Fruit fly (Drosophila melanogaster) whole organism, embryonic: Measurements from ENCODE around the gene Myo95E.

ENCODE experiments used
- B-H2 ChIP-seq: fragments of 200-800 bp; sonication (Bioruptor generic); optimal IDR thresholded peaks from 2 replicates; lab custom pipeline; 2018; ENCODE audit warnings: missing biosample characterization, mild to moderate bottlenecking, missing genetic modification characterization
- BEAF-32 ChIP-seq: fragments of 200-800 bp; sonication (Bioruptor generic); optimal IDR thresholded peaks from 3 replicates; lab custom pipeline; 2017; ENCODE audit warnings: missing biosample characterization, missing genetic modification characterization, mild to moderate bottlenecking, moderate library complexity, missing genetic modification reagents
- Blimp-1 ChIP-seq: fragments of 200-800 bp; sonication (Bioruptor generic); optimal IDR thresholded peaks from 3 replicates; lab custom pipeline; 2018; ENCODE audit warnings: missing biosample characterization, missing genetic modification characterization, mild to moderate bottlenecking, moderate library complexity, missing genetic modification reagents
- CG10366 ChIP-seq: fragments of 200-800 bp; sonication (Bioruptor generic); IDR thresholded peaks from 2 replicates; pipeline ENCODE4 v1.3.6; 2022; ENCODE audit warnings: missing biosample characterization, missing genetic modification characterization
- CG12299 ChIP-seq: fragments of 200-800 bp; sonication (Bioruptor generic); optimal IDR thresholded peaks from 2 replicates; lab custom pipeline; 2018; ENCODE audit warnings: missing biosample characterization, mild to moderate bottlenecking, missing genetic modification characterization
- CG15269 ChIP-seq: fragments of 200-800 bp; sonication (Bioruptor generic); optimal IDR thresholded peaks from 2 replicates; lab custom pipeline; 2018; ENCODE audit warnings: missing biosample characterization, mild to moderate bottlenecking, missing genetic modification characterization, moderate library complexity
- CG15601 ChIP-seq: fragments of 200-800 bp; sonication (Bioruptor generic); optimal IDR thresholded peaks from 3 replicates; lab custom pipeline; 2019; ENCODE audit warnings: missing biosample characterization, mild to moderate bottlenecking, missing genetic modification characterization, moderate library complexity
- CG16813 ChIP-seq: fragments of 200-800 bp; sonication (Bioruptor generic); IDR thresholded peaks from 3 replicates; pipeline ENCODE4 v1.3.6; 2022; ENCODE audit warnings: missing biosample characterization, missing genetic modification characterization; ENCODE audit not compliant: partially characterized antibody
- CG17568 ChIP-seq: fragments of 200-800 bp; sonication (Bioruptor generic); optimal IDR thresholded peaks from 2 replicates; lab custom pipeline; 2018; ENCODE audit warnings: missing biosample characterization, mild to moderate bottlenecking, missing genetic modification characterization, moderate library complexity
- CG18011 ChIP-seq: fragments of 200-800 bp; sonication (Bioruptor generic); optimal IDR thresholded peaks from 2 replicates; lab custom pipeline; 2017; ENCODE audit warnings: missing biosample characterization, missing genetic modification characterization, mild to moderate bottlenecking, moderate library complexity, missing genotype
- CG18764 ChIP-seq: fragments of 200-800 bp; sonication (Bioruptor generic); optimal IDR thresholded peaks from 3 replicates; lab custom pipeline; 2016; ENCODE audit warnings: missing biosample characterization, missing genetic modification characterization
- CG2116 ChIP-seq: fragments of 200-800 bp; sonication (Bioruptor generic); optimal IDR thresholded peaks from 3 replicates; lab custom pipeline; 2018; ENCODE audit warnings: missing biosample characterization, mild to moderate bottlenecking, missing genetic modification characterization
- CG2129 ChIP-seq: fragments of 200-800 bp; sonication (Bioruptor generic); IDR thresholded peaks from 2 replicates; pipeline ENCODE4 v1.3.6; 2022; ENCODE audit warnings: missing biosample characterization, missing genetic modification characterization; ENCODE audit not compliant: partially characterized antibody
- CG3065 ChIP-seq: fragments of 200-800 bp; sonication (Bioruptor generic); optimal IDR thresholded peaks from 2 replicates; lab custom pipeline; 2016; ENCODE audit warnings: missing biosample characterization, missing genetic modification characterization
- CG31224 ChIP-seq: fragments of 200-800 bp; sonication (Bioruptor generic); IDR thresholded peaks from 2 replicates; pipeline ENCODE4 v1.3.6; 2022; ENCODE audit warnings: missing biosample characterization, missing genetic modification characterization
- CG31441 ChIP-seq: fragments of 200-800 bp; sonication (Bioruptor generic); IDR thresholded peaks from 2 replicates; pipeline ENCODE4 v1.3.6; 2022; ENCODE audit warnings: missing biosample characterization, missing genetic modification characterization
- CG33557 ChIP-seq: fragments of 200-800 bp; sonication (Bioruptor generic); optimal IDR thresholded peaks from 2 replicates; lab custom pipeline; 2019; ENCODE audit warnings: missing biosample characterization, mild to moderate bottlenecking, missing genetic modification characterization, moderate library complexity
- CG43689 ChIP-seq: fragments of 200-800 bp; sonication (Bioruptor generic); IDR thresholded peaks from 2 replicates; pipeline ENCODE4 v1.3.6; 2022; ENCODE audit warnings: missing biosample characterization, missing genetic modification characterization
- CG6689 ChIP-seq: fragments of 200-800 bp; sonication (Bioruptor generic); IDR thresholded peaks from 2 replicates; pipeline ENCODE4 v1.3.6; 2022; ENCODE audit warnings: missing biosample characterization, missing genetic modification characterization
- CG7372 ChIP-seq: fragments of 200-800 bp; sonication (Bioruptor generic); IDR thresholded peaks from 2 replicates; pipeline ENCODE4 v1.3.6; 2022; ENCODE audit warnings: missing biosample characterization, missing genetic modification characterization
- CG7987 ChIP-seq: fragments of 200-800 bp; sonication (Bioruptor generic); optimal IDR thresholded peaks from 2 replicates; lab custom pipeline; 2018; ENCODE audit warnings: missing biosample characterization, mild to moderate bottlenecking, missing genetic modification characterization, moderate library complexity
- CG8359 ChIP-seq: fragments of 200-800 bp; sonication (Bioruptor generic); optimal IDR thresholded peaks from 2 replicates; lab custom pipeline; 2017; ENCODE audit warnings: missing biosample characterization, mild to moderate bottlenecking, missing genetic modification characterization, borderline replicate concordance
- CG9727 ChIP-seq: fragments of 200-800 bp; sonication (Bioruptor generic); optimal IDR thresholded peaks from 3 replicates; lab custom pipeline; 2017; ENCODE audit warnings: missing biosample characterization, mild to moderate bottlenecking, missing genetic modification characterization
- Fer1 ChIP-seq: fragments of 200-800 bp; sonication (Bioruptor generic); optimal IDR thresholded peaks from 2 replicates; lab custom pipeline; 2017; ENCODE audit warnings: missing biosample characterization, mild to moderate bottlenecking, missing genetic modification characterization
- HHEX ChIP-seq: fragments of 200-800 bp; sonication (Bioruptor generic); optimal IDR thresholded peaks from 3 replicates; lab custom pipeline; 2017; ENCODE audit warnings: missing biosample characterization, mild to moderate bottlenecking, missing genetic modification characterization, missing genetic modification reagents
- MTF-1 ChIP-seq: fragments of 200-800 bp; sonication (Bioruptor generic); optimal IDR thresholded peaks from 2 replicates; lab custom pipeline; 2018; ENCODE audit warnings: missing biosample characterization, mild to moderate bottlenecking, missing genetic modification characterization, borderline replicate concordance
- Meics ChIP-seq: fragments of 200-800 bp; sonication (Bioruptor generic); optimal IDR thresholded peaks from 2 replicates; lab custom pipeline; 2017; ENCODE audit warnings: missing biosample characterization, mild to moderate bottlenecking, missing genetic modification characterization
- Sox102F ChIP-seq: fragments of 200-800 bp; sonication (Bioruptor generic); optimal IDR thresholded peaks from 2 replicates; lab custom pipeline; 2018; ENCODE audit warnings: missing biosample characterization, mild to moderate bottlenecking, missing genetic modification characterization, moderate library complexity
- TFAM ChIP-seq: fragments of 200-800 bp; sonication (Bioruptor generic); optimal IDR thresholded peaks from 2 replicates; lab custom pipeline; 2017; ENCODE audit warnings: missing biosample characterization, missing genetic modification characterization, inconsistent platforms
- Usf ChIP-seq: fragments of 200-800 bp; sonication (Bioruptor generic); optimal IDR thresholded peaks from 2 replicates; lab custom pipeline; 2017; ENCODE audit warnings: missing genotype, missing biosample characterization, missing genetic modification characterization
- al ChIP-seq: fragments of 200-800 bp; sonication (Bioruptor generic); IDR thresholded peaks from 2 replicates; pipeline ENCODE4 v1.3.6; 2022; ENCODE audit warnings: missing biosample characterization, missing genetic modification characterization
- bbx ChIP-seq: fragments of 200-800 bp; sonication (Bioruptor generic); IDR thresholded peaks from 2 replicates; pipeline ENCODE4 v1.3.6; 2022; ENCODE audit warnings: missing biosample characterization, missing genetic modification characterization; ENCODE audit not compliant: partially characterized antibody
- bsh ChIP-seq, 2 experiments: fragments of 200-800 bp; sonication (Bioruptor generic); optimal IDR thresholded peaks; 2 replicates each; lab custom pipeline; 2017 to 2018; ENCODE audit warnings: mild to moderate bottlenecking in 2 of 2, missing biosample characterization in 2 of 2, missing genetic modification characterization in 2 of 2, moderate library complexity in 1 of 2
- caup ChIP-seq: fragments of 200-800 bp; sonication (Bioruptor generic); optimal IDR thresholded peaks from 3 replicates; lab custom pipeline; 2017; ENCODE audit warnings: missing biosample characterization, mild to moderate bottlenecking, missing genetic modification characterization, moderate library complexity; ENCODE audit not compliant: severe bottlenecking
- croc ChIP-seq: fragments of 200-800 bp; sonication (Bioruptor generic); conservative IDR thresholded peaks from 3 replicates; pipeline ENCODE4 v1.3.6; 2022; ENCODE audit warnings: missing biosample characterization, missing genetic modification characterization
- esg ChIP-seq: fragments of 200-800 bp; sonication (Bioruptor generic); conservative IDR thresholded peaks from 2 replicates; pipeline ENCODE4 v1.3.6; 2022; ENCODE audit warnings: missing biosample characterization, missing genetic modification characterization
- eyg ChIP-seq: fragments of 200-800 bp; sonication (Bioruptor generic); optimal IDR thresholded peaks from 3 replicates; lab custom pipeline; 2016; ENCODE audit warnings: missing biosample characterization, missing genetic modification characterization
- fd3F ChIP-seq: fragments of 200-800 bp; sonication (Bioruptor generic); optimal IDR thresholded peaks from 2 replicates; lab custom pipeline; 2018; ENCODE audit warnings: missing biosample characterization, mild to moderate bottlenecking, missing genetic modification characterization, moderate library complexity
- grau ChIP-seq: fragments of 200-800 bp; optimal IDR thresholded peaks from 3 replicates; lab custom pipeline; 2019; ENCODE audit warnings: missing biosample characterization, mild to moderate bottlenecking, missing genetic modification characterization, moderate library complexity
- kah ChIP-seq: fragments of 200-800 bp; sonication (Bioruptor generic); optimal IDR thresholded peaks from 2 replicates; lab custom pipeline; 2018; ENCODE audit warnings: missing biosample characterization, mild to moderate bottlenecking, missing genetic modification characterization
- otp ChIP-seq: fragments of 200-800 bp; sonication (Bioruptor generic); IDR thresholded peaks from 3 replicates; pipeline ENCODE4, ENCODE4 v1.3.6; 2022; ENCODE audit warnings: missing biosample characterization, missing genetic modification characterization
- pros ChIP-seq: fragments of 200-800 bp; sonication (Bioruptor generic); optimal IDR thresholded peaks from 3 replicates; lab custom pipeline; 2019; ENCODE audit warnings: missing biosample characterization, mild to moderate bottlenecking, missing genetic modification characterization, moderate library complexity
- ranshi ChIP-seq: fragments of 200-800 bp; sonication (Bioruptor generic); IDR thresholded peaks from 2 replicates; pipeline ENCODE4 v1.3.6; 2022; ENCODE audit warnings: missing biosample characterization, missing genetic modification characterization
- sd ChIP-seq: fragments of 200-800 bp; sonication (Bioruptor generic); optimal IDR thresholded peaks from 3 replicates; lab custom pipeline; 2018; ENCODE audit warnings: missing biosample characterization, mild to moderate bottlenecking, missing genetic modification characterization, moderate library complexity
- tgo ChIP-seq: fragments of 200-800 bp; sonication (Bioruptor generic); IDR thresholded peaks from 3 replicates; pipeline ENCODE4 v1.3.6; 2022; ENCODE audit warnings: missing biosample characterization, missing genetic modification characterization
- toy ChIP-seq: fragments of 200-800 bp; sonication (Bioruptor generic); IDR thresholded peaks from 2 replicates; pipeline ENCODE4 v1.3.6; 2022; ENCODE audit warnings: missing biosample characterization, missing genetic modification characterization
- zen2 ChIP-seq: fragments of 200-800 bp; sonication (Bioruptor generic); IDR thresholded peaks from 3 replicates; pipeline ENCODE4 v1.3.6; 2022; ENCODE audit warnings: missing biosample characterization, missing genetic modification characterization; ENCODE audit not compliant: partially characterized antibody

Gene Myo95E

dm6 chr3R:24112320-24113069 is 48.8 kb downstream of the Myo95E start, which contains the start of gene CG13605 (continued):
- TF ChIP-seq Meics (peak; percentile 93), otp (no peak), CG18011 (GFP tag; lab: Kevin White, UChicago) (peak; percentile 55), toy (no peak), CG9727 (peak; percentile 71), HHEX (GFP tag; lab: Kevin White, UChicago) (peak; percentile 88), CG33557 (GFP tag; lab: Kevin White, UChicago) (peak; percentile 6), bsh (GFP tag; optimal IDR thresholded peaks at IDR 0.05; lab: Kevin White, UChicago) (peak; percentile 25 to 72), CG6689 (GFP tag; lab: Robert Waterston, UW) (peak; percentile 57), kah (GFP tag; lab: Kevin White, UChicago) (peak; percentile 38), CG8359 (GFP tag; lab: Kevin White, UChicago) (no peak), CG15601 (tag; lab: Kevin White, UChicago) (peak; percentile 61), bbx (peak; percentile 59), Fer1 (GFP tag; lab: Kevin White, UChicago) (peak; percentile 89), Usf (GFP tag; lab: Kevin White, UChicago) (peak; percentile 38), esg (no peak), tgo (GFP tag; lab: Robert Waterston, UW) (peak; percentile 68), B-H2 (peak; percentile 57), CG3065 (peak; percentile 3), BEAF-32 (GFP tag; lab: Kevin White, UChicago) (peak; percentile 37), Blimp-1 (GFP tag; lab: Kevin White, UChicago) (peak; percentile 72), al (GFP tag; lab: Robert Waterston, UW) (peak; percentile 58), CG17568 (GFP tag; lab: Kevin White, UChicago) (peak; percentile 79), MTF-1 (GFP tag; lab: Kevin White, UChicago) (no peak), CG10366 (GFP tag; lab: Robert Waterston, UW) (peak; percentile 65), fd3F (GFP tag; lab: Kevin White, UChicago) (peak; percentile 71), CG18764 (GFP tag; lab: Kevin White, UChicago) (peak; percentile 56), CG15269 (tag; lab: Kevin White, UChicago) (peak; percentile 87), Sox102F (GFP tag; lab: Kevin White, UChicago) (peak; percentile 82), ranshi (GFP tag; lab: Robert Waterston, UW) (peak; percentile 58; the same call in 1 of the 2 replicates), CG31224 (GFP tag; lab: Robert Waterston, UW) (peak; percentile 66), CG16813 (GFP tag; lab: Robert Waterston, UW) (peak; percentile 67), CG12299 (peak; percentile 63), CG31441 (GFP tag; lab: Robert Waterston, UW) (peak; percentile 85), sd (peak; percentile 56), TFAM (GFP tag; lab: Kevin White, UChicago) (no peak), CG7372 (GFP tag; lab: Robert Waterston, UW) (no peak), eyg (GFP tag; lab: Kevin White, UChicago) (no peak), CG43689 (GFP tag; lab: Robert Waterston, UW) (0 out of 2 replicates have a peak, but pooled peaks have one; percentile 16), grau (tag; lab: Kevin White, UChicago) (peak; percentile 77), CG2116 (GFP tag; lab: Kevin White, UChicago) (peak; percentile 54), CG2129 (no peak), pros (no peak), zen2 (GFP tag; lab: Robert Waterston, UW) (no peak), caup (peak; percentile 88), CG7987 (GFP tag; lab: Kevin White, UChicago) (peak; percentile 55), croc (GFP tag; lab: Robert Waterston, UW) (no peak)
